Worm (Caenorhabditis elegans) whole organism, L2 larva: ENCODE data around the gene pat-4.

Source experiments
- C34F6.9 ChIP-seq: fragments of 150-350 bp; optimal IDR thresholded peaks from 2 replicates; lab custom pipeline; 2014; ENCODE audit warnings: missing biosample characterization, missing genetic modification characterization
- F13H6.1 ChIP-seq: sonication (generic microtip); optimal IDR thresholded peaks from 2 replicates; lab custom pipeline; 2016; ENCODE audit warnings: missing genetic modification characterization, missing compliant biosample characterization
- R02D3.7 ChIP-seq: fragments of 150-350 bp; optimal IDR thresholded peaks from 2 replicates; lab custom pipeline; 2014; ENCODE audit warnings: missing biosample characterization, missing genetic modification characterization
- alr-1 ChIP-seq: fragments of 150-350 bp; optimal IDR thresholded peaks from 2 replicates; lab custom pipeline; 2014; ENCODE audit warnings: missing biosample characterization, missing genetic modification characterization
- aly-2 ChIP-seq: fragments of 150-350 bp; optimal IDR thresholded peaks from 2 replicates; lab custom pipeline; 2014; ENCODE audit warnings: missing biosample characterization, missing genetic modification characterization
- ama-1 ChIP-seq: fragments of 150-350 bp; optimal IDR thresholded peaks from 2 replicates; lab custom pipeline; 2018; ENCODE audit warnings: inconsistent platforms
- blmp-1 ChIP-seq: sonication (generic microtip); optimal IDR thresholded peaks from 2 replicates; lab custom pipeline; 2017; ENCODE audit warnings: missing genetic modification characterization, mild to moderate bottlenecking, missing compliant biosample characterization, antibody characterized with exemption, moderate library complexity; ENCODE audit not compliant: insufficient read depth
- ceh-16 ChIP-seq: fragments of 150-350 bp; optimal IDR thresholded peaks from 2 replicates; lab custom pipeline; 2014; ENCODE audit warnings: missing biosample characterization, missing genetic modification characterization
- egl-27 ChIP-seq: sonication (generic microtip); optimal IDR thresholded peaks from 3 replicates; lab custom pipeline; 2017; ENCODE audit warnings: missing biosample characterization, missing genetic modification reagents, missing genetic modification characterization
- elt-1 ChIP-seq: fragments of 150-350 bp; optimal IDR thresholded peaks from 2 replicates; lab custom pipeline; 2014; ENCODE audit warnings: missing biosample characterization, missing genetic modification characterization
- gmeb-1 ChIP-seq: fragments of 150-350 bp; optimal IDR thresholded peaks from 2 replicates; lab custom pipeline; 2014; ENCODE audit warnings: missing biosample characterization, missing genetic modification characterization
- lin-11 ChIP-seq: fragments of 150-350 bp; sonication (generic microtip); optimal IDR thresholded peaks from 2 replicates; lab custom pipeline; 2014; ENCODE audit warnings: missing biosample characterization, missing genetic modification characterization, inconsistent platforms, mixed read lengths
- lin-13 ChIP-seq: fragments of 150-350 bp; optimal IDR thresholded peaks from 2 replicates; lab custom pipeline; 2014; ENCODE audit warnings: missing biosample characterization, missing genetic modification reagents, missing genetic modification characterization
- lsy-2 ChIP-seq, 2 experiments: fragments of 150-350 bp in 1 of 2; sonication (generic microtip) in 1 of 2; optimal IDR thresholded peaks; 2 replicates each; lab custom pipeline; 2014 to 2017; ENCODE audit warnings: missing biosample characterization in 2 of 2, missing genetic modification characterization in 2 of 2
- nhr-11 ChIP-seq: fragments of 150-350 bp; optimal IDR thresholded peaks from 2 replicates; lab custom pipeline; 2014; ENCODE audit warnings: missing biosample characterization, missing genetic modification characterization
- nhr-21 ChIP-seq: fragments of 150-350 bp; optimal IDR thresholded peaks from 2 replicates; lab custom pipeline; 2014; ENCODE audit warnings: missing biosample characterization, missing genetic modification characterization
- nhr-6 ChIP-seq: fragments of 150-350 bp; optimal IDR thresholded peaks from 2 replicates; lab custom pipeline; 2014; ENCODE audit warnings: missing biosample characterization, missing genetic modification characterization
- peb-1 ChIP-seq: fragments of 150-350 bp; optimal IDR thresholded peaks from 2 replicates; lab custom pipeline; 2014; ENCODE audit warnings: missing biosample characterization, missing genetic modification characterization
- sem-4 ChIP-seq: fragments of 150-350 bp; optimal IDR thresholded peaks from 2 replicates; lab custom pipeline; 2014; ENCODE audit warnings: missing biosample characterization, missing genetic modification reagents, missing genetic modification characterization
- sma-3 ChIP-seq: sonication (generic microtip); optimal IDR thresholded peaks from 2 replicates; lab custom pipeline; 2016; ENCODE audit warnings: missing genetic modification reagents, missing genetic modification characterization, missing compliant biosample characterization
- sma-9 ChIP-seq, 2 experiments: fragments of 150-350 bp in 1 of 2; sonication (generic microtip) in 1 of 2; optimal IDR thresholded peaks; 2 replicates each; lab custom pipeline; 2014 to 2016; ENCODE audit warnings: missing genetic modification characterization in 2 of 2, mild to moderate bottlenecking in 1 of 2, missing biosample characterization in 1 of 2, missing compliant biosample characterization in 1 of 2, missing genetic modification reagents in 1 of 2, moderate library complexity in 1 of 2
- snpc-4 ChIP-seq: fragments of 150-350 bp; optimal IDR thresholded peaks from 2 replicates; lab custom pipeline; 2014; ENCODE audit warnings: missing biosample characterization, missing genetic modification characterization
- unc-39 ChIP-seq: fragments of 150-350 bp; optimal IDR thresholded peaks from 2 replicates; lab custom pipeline; 2014; ENCODE audit warnings: missing biosample characterization, missing genetic modification characterization
- unc-62 ChIP-seq: fragments of 150-350 bp; optimal IDR thresholded peaks from 2 replicates; lab custom pipeline; 2014; ENCODE audit warnings: missing biosample characterization, missing genetic modification reagents, missing genetic modification characterization
- ztf-11 ChIP-seq: sonication (generic microtip); optimal IDR thresholded peaks from 2 replicates; lab custom pipeline; 2017; ENCODE audit warnings: missing biosample characterization, missing genetic modification characterization

pat-4 gene

ce11 chrIII:50418-50817, 44.2 kb downstream of the pat-4 start:
- TF ChIP-seq sma-3 (GFP tag; lab: Kevin White, UChicago) (no peak), C34F6.9 (tag; lab: Kevin White, UChicago) (no peak), lsy-2 (tag; optimal IDR thresholded peaks at IDR 0.05; lab: Kevin White, UChicago) (no peak), nhr-6 (tag; lab: Kevin White, UChicago) (no peak)

ce11 chrIII:49064-49463, 45.5 kb downstream of the pat-4 start:
- TF ChIP-seq alr-1 (tag; lab: Kevin White, UChicago) = no peak

- no peak for TF ChIP-seq nhr-11 (tag; lab: Kevin White, UChicago)
- no peak for TF ChIP-seq R02D3.7 (tag; lab: Kevin White, UChicago)
- no peak for TF ChIP-seq unc-39 (tag; lab: Kevin White, UChicago)
- TF ChIP-seq alr-1 (tag; lab: Kevin White, UChicago) = no peak
- no peak for TF ChIP-seq nhr-21
- TF ChIP-seq sem-4 (tag; lab: Kevin White, UChicago) = no peak
- TF ChIP-seq ama-1 (lab: Kevin White, UChicago) = no peak
- no peak for TF ChIP-seq gmeb-1
- TF ChIP-seq lin-13 (GFP tag; lab: Kevin White, UChicago) = no peak
- no peak for TF ChIP-seq lsy-2 (tag; optimal IDR thresholded peaks at IDR 0.05; lab: Kevin White, UChicago)
- TF ChIP-seq ceh-16 (tag; lab: Kevin White, UChicago) = no peak
- TF ChIP-seq snpc-4 (tag; lab: Kevin White, UChicago) = no peak
- no peak for TF ChIP-seq F13H6.1 (tag; lab: Kevin White, UChicago)
These were observed 46.3 kb downstream of the pat-4 start for ce11 chrIII:48329-48728.

- TF ChIP-seq lin-13 (GFP tag; lab: Kevin White, UChicago) = no peak
- TF ChIP-seq sma-9 (GFP tag; optimal IDR thresholded peaks at IDR 0.05; lab: Kevin White, UChicago) = no peak
- no peak for TF ChIP-seq sma-9 (tag; optimal IDR thresholded peaks at IDR 0.05; lab: Kevin White, UChicago)
These were observed 51.9 kb downstream of the pat-4 start for ce11 chrIII:42725-43124.

ce11 chrIII:41484-41883, 53.1 kb downstream of the pat-4 start:
- TF ChIP-seq peb-1 = no peak
- no peak for TF ChIP-seq ztf-11 (tag; lab: Kevin White, UChicago)
- TF ChIP-seq aly-2 (tag; lab: Kevin White, UChicago) = no peak
- no peak for TF ChIP-seq elt-1 (tag; lab: Kevin White, UChicago)
- TF ChIP-seq lin-11 (tag; lab: Kevin White, UChicago) = no peak

ce11 chrIII:40580-41113, 54.0 kb downstream of the pat-4 start, which contains the start of gene col-88:
Gene col-88 (plus strand): TSS chrIII:41063.
- peak; percentile 3 for TF ChIP-seq blmp-1 (tag; lab: Kevin White, UChicago)
- no peak for TF ChIP-seq R02D3.7 (tag; lab: Kevin White, UChicago)

ce11 chrIII:39516-39915, 55.1 kb downstream of the pat-4 start:
- TF ChIP-seq alr-1 (tag; lab: Kevin White, UChicago) = no peak
- TF ChIP-seq unc-62 = no peak
- no peak for TF ChIP-seq aly-2 (tag; lab: Kevin White, UChicago)
- TF ChIP-seq egl-27 (tag; lab: Kevin White, UChicago) = no peak
- TF ChIP-seq unc-39 (tag; lab: Kevin White, UChicago) = no peak
- TF ChIP-seq peb-1 = no peak
- no peak for TF ChIP-seq lin-13 (GFP tag; lab: Kevin White, UChicago)
